Fruit fly (Drosophila melanogaster) whole organism, embryonic: Measurements from ENCODE around the gene Mcm5.

Experiments used
- Adf1 ChIP-seq: fragments of 200-800 bp; sonication (Bioruptor generic); IDR thresholded peaks from 2 replicates; pipeline ENCODE4 v1.3.6; 2022; ENCODE audit warnings: missing biosample characterization, missing genetic modification characterization
- CG17568 ChIP-seq: fragments of 200-800 bp; sonication (Bioruptor generic); optimal IDR thresholded peaks from 2 replicates; lab custom pipeline; 2018; ENCODE audit warnings: missing biosample characterization, mild to moderate bottlenecking, missing genetic modification characterization, moderate library complexity
- CG4707 ChIP-seq: fragments of 200-800 bp; sonication (Bioruptor generic); optimal IDR thresholded peaks from 2 replicates; lab custom pipeline; 2018; ENCODE audit warnings: missing biosample characterization, mild to moderate bottlenecking, missing genetic modification characterization, moderate library complexity
- Hmx ChIP-seq: fragments of 200-800 bp; sonication (Bioruptor generic); optimal IDR thresholded peaks from 2 replicates; lab custom pipeline; 2016; ENCODE audit warnings: missing biosample characterization, missing genetic modification characterization
- al ChIP-seq: fragments of 200-800 bp; sonication (Bioruptor generic); IDR thresholded peaks from 2 replicates; pipeline ENCODE4 v1.3.6; 2022; ENCODE audit warnings: missing biosample characterization, missing genetic modification characterization
- ase ChIP-seq: fragments of 200-800 bp; sonication (Bioruptor generic); IDR thresholded peaks from 3 replicates; pipeline ENCODE4 v1.3.6; 2022; ENCODE audit warnings: missing biosample characterization, missing genetic modification characterization
- bcd ChIP-seq: fragments of 200-800 bp; sonication (Bioruptor generic); optimal IDR thresholded peaks from 2 replicates; lab custom pipeline; 2017; ENCODE audit warnings: missing biosample characterization, mild to moderate bottlenecking, missing genetic modification characterization
- cato ChIP-seq: fragments of 200-800 bp; sonication (Bioruptor generic); optimal IDR thresholded peaks from 2 replicates; lab custom pipeline; 2016; ENCODE audit warnings: missing biosample characterization, missing genetic modification characterization, borderline replicate concordance
- crol ChIP-seq: fragments of 200-800 bp; sonication (Bioruptor generic); IDR thresholded peaks from 2 replicates; pipeline ENCODE4 v1.3.6; 2022; ENCODE audit warnings: missing biosample characterization, missing genetic modification characterization
- eyg ChIP-seq: fragments of 200-800 bp; sonication (Bioruptor generic); optimal IDR thresholded peaks from 3 replicates; lab custom pipeline; 2016; ENCODE audit warnings: missing biosample characterization, missing genetic modification characterization
- nerfin-2 ChIP-seq: fragments of 200-800 bp; sonication (Bioruptor generic); IDR thresholded peaks from 2 replicates; pipeline ENCODE4 v1.3.6; 2022; ENCODE audit warnings: missing biosample characterization, missing genetic modification characterization; ENCODE audit not compliant: partially characterized antibody
- tll ChIP-seq, 2 experiments: fragments of 200-800 bp in 1 of 2; fragments of >200 bp in 1 of 2; sonication (Bioruptor generic) in 1 of 2; optimal IDR thresholded peaks; 2 replicates each; lab custom pipeline; 2017 to 2019; ENCODE audit warnings: missing biosample characterization in 2 of 2, missing genetic modification characterization in 2 of 2, mild to moderate bottlenecking in 1 of 2, moderate library complexity in 1 of 2

DNA sequence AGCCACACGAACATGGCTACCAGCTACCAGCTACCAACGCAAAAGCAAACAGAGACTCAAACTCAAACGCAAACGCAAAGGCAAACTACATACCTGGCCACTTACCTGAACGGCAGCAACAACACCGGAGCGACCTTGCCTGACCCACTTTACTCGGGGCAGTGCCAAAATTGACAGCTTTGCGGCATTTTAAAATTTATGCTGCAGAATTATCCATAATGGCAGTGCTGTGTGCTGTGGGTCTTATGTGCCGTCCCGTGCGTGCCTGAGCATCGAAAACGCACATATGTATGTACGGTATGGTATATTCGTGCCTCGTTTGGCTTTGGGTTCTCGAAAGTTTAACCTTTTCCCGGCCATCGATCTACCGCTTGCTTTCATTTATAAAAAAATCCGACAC is 40.4 kb downstream of the Mcm5 start:
- TF ChIP-seq eyg (GFP tag; lab: Kevin White, UChicago) (no peak), ase (GFP tag; lab: Robert Waterston, UW) (no peak), al (GFP tag; lab: Robert Waterston, UW) (no peak), CG4707 (GFP tag; lab: Kevin White, UChicago) (no peak), Hmx (no peak), Adf1 (GFP tag; lab: Robert Waterston, UW) (no peak), CG17568 (GFP tag; lab: Kevin White, UChicago) (no peak), tll (GFP tag; optimal IDR thresholded peaks at IDR 0.05; lab: Kevin White, UChicago) (no peak), nerfin-2 (GFP tag; lab: Robert Waterston, UW) (no peak), bcd (GFP tag; lab: Kevin White, UChicago) (no peak), crol (GFP tag; lab: Robert Waterston, UW) (no peak), cato (no peak)
